Worm (Caenorhabditis elegans) whole organism, L4 larva: ENCODE measurements around the gene btb-11.

ENCODE experiments used
- ZK337.2 ChIP-seq: fragments of 200-800 bp; sonication (Bioruptor generic); IDR thresholded peaks from 2 replicates; pipeline ENCODE4 v1.3.6; 2022; ENCODE audit warnings: missing genetic modification reagents, missing genetic modification characterization, missing compliant biosample characterization
- daf-12 ChIP-seq: fragments of 150-350 bp; optimal IDR thresholded peaks from 2 replicates; lab custom pipeline; 2014; ENCODE audit warnings: missing biosample characterization, missing genetic modification reagents, missing genetic modification characterization
- dve-1 ChIP-seq: sonication (generic microtip); optimal IDR thresholded peaks from 2 replicates; lab custom pipeline; 2017; ENCODE audit warnings: antibody characterized with exemption, mild to moderate bottlenecking, missing genetic modification characterization, missing compliant biosample characterization; ENCODE audit not compliant: insufficient read depth
- egl-27 ChIP-seq: sonication (generic microtip); optimal IDR thresholded peaks from 3 replicates; lab custom pipeline; 2017; ENCODE audit warnings: missing biosample characterization, missing genetic modification reagents, missing genetic modification characterization
- fos-1 ChIP-seq: fragments of 150-350 bp; optimal IDR thresholded peaks from 2 replicates; lab custom pipeline; 2014; ENCODE audit warnings: missing biosample characterization, missing genetic modification characterization
- hmg-1.1 ChIP-seq: fragments of 200-800 bp; sonication (Bioruptor generic); IDR thresholded peaks from 2 replicates; pipeline ENCODE4 v1.3.6; 2022; ENCODE audit warnings: missing genetic modification reagents, missing genetic modification characterization, missing compliant biosample characterization
- lin-39 ChIP-seq: fragments of 150-350 bp; optimal IDR thresholded peaks from 2 replicates; lab custom pipeline; 2014; ENCODE audit warnings: missing biosample characterization, missing genetic modification reagents, missing genetic modification characterization
- madf-9 ChIP-seq: fragments of 200-800 bp; sonication (Bioruptor generic); conservative IDR thresholded peaks from 2 replicates; pipeline ENCODE4 v1.3.6; 2022; ENCODE audit warnings: missing genetic modification reagents, missing genetic modification characterization, missing compliant biosample characterization
- nhr-42 ChIP-seq: fragments of 200-800 bp; sonication (Bioruptor generic); IDR thresholded peaks from 2 replicates; pipeline ENCODE4 v1.3.6; 2022; ENCODE audit warnings: missing genetic modification characterization, missing compliant biosample characterization
- nhr-76 ChIP-seq: fragments of 150-350 bp; optimal IDR thresholded peaks from 2 replicates; lab custom pipeline; 2014; ENCODE audit warnings: missing biosample characterization, missing genetic modification characterization
- skn-1 ChIP-seq: fragments of 150-350 bp; optimal IDR thresholded peaks from 2 replicates; lab custom pipeline; 2014; ENCODE audit warnings: missing biosample characterization, missing genetic modification characterization
- unc-130 ChIP-seq: sonication (generic microtip); optimal IDR thresholded peaks from 2 replicates; lab custom pipeline; 2016; ENCODE audit warnings: missing genetic modification reagents, missing genetic modification characterization, missing compliant biosample characterization
- unc-39 ChIP-seq: sonication (generic microtip); optimal IDR thresholded peaks from 2 replicates; lab custom pipeline; 2017; ENCODE audit warnings: missing biosample characterization, missing genetic modification characterization

ce11 chrII:979135-979534, 45.4 kb downstream of the btb-11 start, which contains the start of the genes fbxc-17 and fbxc-15:
- no peak for TF ChIP-seq madf-9
- TF ChIP-seq egl-27 (tag; lab: Kevin White, UChicago): no peak
- TF ChIP-seq nhr-76 (tag; lab: Kevin White, UChicago): no peak
- no peak for TF ChIP-seq hmg-1.1 (GFP tag; lab: Robert Waterston, UW)
- TF ChIP-seq unc-130 (GFP tag; lab: Kevin White, UChicago): no peak
- TF ChIP-seq fos-1 (tag; lab: Kevin White, UChicago): no peak
- no peak for TF ChIP-seq lin-39 (tag; lab: Kevin White, UChicago)
- TF ChIP-seq skn-1 (tag; lab: Kevin White, UChicago): no peak
- TF ChIP-seq dve-1 (tag; lab: Kevin White, UChicago): no peak
- TF ChIP-seq ZK337.2 (GFP tag; lab: Robert Waterston, UW): no peak
- no peak for TF ChIP-seq unc-39
- TF ChIP-seq nhr-42 (GFP tag; lab: Robert Waterston, UW): no peak
- TF ChIP-seq daf-12: no peak
